Fruit fly (Drosophila melanogaster) whole organism, embryonic: ENCODE results near the gene CG42404.
A peak's percentile ranks its signal among the peaks of the same experiment; 100 is the strongest.

Experiments used
- B-H2 ChIP-seq: fragments of 200-800 bp; sonication (Bioruptor generic); optimal IDR thresholded peaks from 2 replicates; lab custom pipeline; 2018; ENCODE audit warnings: missing biosample characterization, mild to moderate bottlenecking, missing genetic modification characterization
- CG10366 ChIP-seq: fragments of 200-800 bp; sonication (Bioruptor generic); IDR thresholded peaks from 2 replicates; pipeline ENCODE4 v1.3.6; 2022; ENCODE audit warnings: missing biosample characterization, missing genetic modification characterization
- CG10431 ChIP-seq: fragments of 200-800 bp; sonication (Bioruptor generic); optimal IDR thresholded peaks from 3 replicates; lab custom pipeline; 2018; ENCODE audit warnings: missing biosample characterization, mild to moderate bottlenecking, missing genetic modification characterization
- CG10462 ChIP-seq: fragments of 200-800 bp; sonication (Bioruptor generic); optimal IDR thresholded peaks from 2 replicates; lab custom pipeline; 2016; ENCODE audit warnings: missing biosample characterization, missing genetic modification characterization
- CG11085 ChIP-seq: fragments of 200-800 bp; sonication (Bioruptor generic); IDR thresholded peaks from 2 replicates; pipeline ENCODE4 v1.3.6; 2022; ENCODE audit warnings: missing biosample characterization, missing genetic modification characterization
- CG11696 ChIP-seq: fragments of 200-800 bp; sonication (Bioruptor generic); IDR thresholded peaks from 2 replicates; pipeline ENCODE4 v1.3.6; 2022; ENCODE audit warnings: missing biosample characterization, missing genetic modification characterization
- CG1233 ChIP-seq: fragments of 200-800 bp; sonication (Bioruptor generic); optimal IDR thresholded peaks from 4 replicates; lab custom pipeline; 2018; ENCODE audit warnings: missing biosample characterization, mild to moderate bottlenecking, missing genetic modification characterization
- CG17328 ChIP-seq: fragments of 200-800 bp; sonication (Bioruptor generic); IDR thresholded peaks from 2 replicates; pipeline ENCODE4 v1.3.6; 2022; ENCODE audit warnings: missing biosample characterization, missing genetic modification characterization
- CG17802 ChIP-seq: fragments of 200-800 bp; sonication (Bioruptor generic); optimal IDR thresholded peaks from 2 replicates; lab custom pipeline; 2018; ENCODE audit warnings: missing biosample characterization, mild to moderate bottlenecking, missing genetic modification characterization, moderate library complexity
- CG1792 ChIP-seq: fragments of 200-800 bp; sonication (Bioruptor generic); optimal IDR thresholded peaks from 2 replicates; lab custom pipeline; 2016; ENCODE audit warnings: missing biosample characterization, missing genetic modification characterization
- CG2116 ChIP-seq: fragments of 200-800 bp; sonication (Bioruptor generic); optimal IDR thresholded peaks from 3 replicates; lab custom pipeline; 2018; ENCODE audit warnings: missing biosample characterization, mild to moderate bottlenecking, missing genetic modification characterization
- CG2712 ChIP-seq: fragments of 200-800 bp; optimal IDR thresholded peaks from 3 replicates; lab custom pipeline; 2019; ENCODE audit warnings: missing biosample characterization, mild to moderate bottlenecking, missing genetic modification characterization, moderate library complexity
- CG33557 ChIP-seq: fragments of 200-800 bp; sonication (Bioruptor generic); optimal IDR thresholded peaks from 2 replicates; lab custom pipeline; 2019; ENCODE audit warnings: missing biosample characterization, mild to moderate bottlenecking, missing genetic modification characterization, moderate library complexity
- CG4282 ChIP-seq: fragments of 200-800 bp; sonication (Bioruptor generic); optimal IDR thresholded peaks from 2 replicates; lab custom pipeline; 2016; ENCODE audit warnings: missing biosample characterization, missing genetic modification characterization
- CG4360 ChIP-seq: fragments of 200-800 bp; sonication (Bioruptor generic); IDR thresholded peaks from 2 replicates; pipeline ENCODE4 v1.3.6; 2022; ENCODE audit warnings: missing biosample characterization, missing genetic modification characterization
- CG5245 ChIP-seq: fragments of 200-800 bp; sonication (Bioruptor generic); optimal IDR thresholded peaks from 3 replicates; lab custom pipeline; 2016; ENCODE audit warnings: missing biosample characterization, missing genetic modification characterization
- CG6683 ChIP-seq: fragments of 200-800 bp; sonication (Bioruptor generic); optimal IDR thresholded peaks from 2 replicates; lab custom pipeline; 2017; ENCODE audit warnings: missing biosample characterization, mild to moderate bottlenecking, missing genetic modification characterization, missing genetic modification reagents
- CG6813 ChIP-seq: fragments of 200-800 bp; sonication (Bioruptor generic); optimal IDR thresholded peaks from 2 replicates; lab custom pipeline; 2017; ENCODE audit warnings: missing biosample characterization, missing genetic modification characterization, mild to moderate bottlenecking, moderate library complexity, missing genetic modification reagents
- CG7745 ChIP-seq: fragments of 200-800 bp; sonication (Bioruptor generic); optimal IDR thresholded peaks from 2 replicates; lab custom pipeline; 2018; ENCODE audit warnings: missing biosample characterization, mild to moderate bottlenecking, missing genetic modification characterization, moderate library complexity
- CG7928 ChIP-seq: fragments of 200-800 bp; sonication (Bioruptor generic); optimal IDR thresholded peaks from 2 replicates; lab custom pipeline; 2017; ENCODE audit warnings: missing biosample characterization, mild to moderate bottlenecking, missing genetic modification characterization
- CG8359 ChIP-seq: fragments of 200-800 bp; sonication (Bioruptor generic); optimal IDR thresholded peaks from 2 replicates; lab custom pipeline; 2017; ENCODE audit warnings: missing biosample characterization, mild to moderate bottlenecking, missing genetic modification characterization, borderline replicate concordance
- Doc3 ChIP-seq: fragments of 200-800 bp; sonication (Bioruptor generic); IDR thresholded peaks from 3 replicates; pipeline ENCODE4 v1.3.6; 2022; ENCODE audit warnings: missing biosample characterization, missing genetic modification characterization; ENCODE audit not compliant: partially characterized antibody
- GATAe ChIP-seq: fragments of 200-800 bp; sonication (Bioruptor generic); conservative IDR thresholded peaks from 2 replicates; pipeline ENCODE4 v1.3.6; 2022; ENCODE audit warnings: missing biosample characterization, missing genetic modification characterization
- HLH54F ChIP-seq: fragments of 200-800 bp; sonication (Bioruptor generic); optimal IDR thresholded peaks from 3 replicates; lab custom pipeline; 2016; ENCODE audit warnings: missing biosample characterization, missing genetic modification characterization
- MTF-1 ChIP-seq: fragments of 200-800 bp; sonication (Bioruptor generic); optimal IDR thresholded peaks from 2 replicates; lab custom pipeline; 2018; ENCODE audit warnings: missing biosample characterization, mild to moderate bottlenecking, missing genetic modification characterization, borderline replicate concordance
- Meics ChIP-seq: fragments of 200-800 bp; sonication (Bioruptor generic); optimal IDR thresholded peaks from 2 replicates; lab custom pipeline; 2017; ENCODE audit warnings: missing biosample characterization, mild to moderate bottlenecking, missing genetic modification characterization
- TFAM ChIP-seq: fragments of 200-800 bp; sonication (Bioruptor generic); optimal IDR thresholded peaks from 2 replicates; lab custom pipeline; 2017; ENCODE audit warnings: missing biosample characterization, missing genetic modification characterization, inconsistent platforms
- Taf1 ChIP-seq: fragments of 200-800 bp; sonication (Bioruptor generic); IDR thresholded peaks from 2 replicates; pipeline ENCODE4 v1.3.6; 2022; ENCODE audit warnings: missing biosample characterization, missing genetic modification characterization
- Tbp ChIP-seq: fragments of >200 bp; optimal IDR thresholded peaks from 2 replicates; lab custom pipeline; 2018; ENCODE audit warnings: missing biosample characterization, missing genetic modification characterization
- Trl ChIP-seq, 3 experiments: fragments of >200 bp in 2 of 3; fragments of 200-800 bp in 1 of 3; sonication (Bioruptor generic) in 1 of 3; optimal IDR thresholded peaks; 2 replicates in 1 of 3; 3 replicates in 2 of 3; lab custom pipeline; 2016 to 2017; ENCODE audit warnings: missing biosample characterization in 1 of 3, missing genetic modification characterization in 1 of 3
- Xbp1 ChIP-seq: fragments of 200-800 bp; sonication (Bioruptor generic); optimal IDR thresholded peaks from 3 replicates; lab custom pipeline; 2016; ENCODE audit warnings: missing biosample characterization, mild to moderate bottlenecking, missing genetic modification characterization
- al ChIP-seq: fragments of 200-800 bp; sonication (Bioruptor generic); IDR thresholded peaks from 2 replicates; pipeline ENCODE4 v1.3.6; 2022; ENCODE audit warnings: missing biosample characterization, missing genetic modification characterization
- bowl ChIP-seq: fragments of 200-800 bp; sonication (Bioruptor generic); IDR thresholded peaks from 2 replicates; pipeline ENCODE4 v1.3.6; 2022; ENCODE audit warnings: missing biosample characterization, missing genetic modification characterization
- dysf ChIP-seq: fragments of 200-800 bp; sonication (Bioruptor generic); IDR thresholded peaks from 3 replicates; pipeline ENCODE4 v1.3.6; 2022; ENCODE audit warnings: missing biosample characterization, missing genetic modification characterization
- eve ChIP-seq, 2 experiments: fragments of >200 bp; optimal IDR thresholded peaks; 2 replicates each; lab custom pipeline; 2017; ENCODE audit warnings: missing biosample characterization in 2 of 2, missing genetic modification characterization in 2 of 2
- hth ChIP-seq: fragments of >200 bp; optimal IDR thresholded peaks from 2 replicates; lab custom pipeline; 2017; ENCODE audit warnings: inconsistent platforms
- ind ChIP-seq: fragments of 200-800 bp; sonication (Bioruptor generic); optimal IDR thresholded peaks from 3 replicates; lab custom pipeline; 2016; ENCODE audit warnings: missing biosample characterization, missing genetic modification characterization
- insv ChIP-seq, 2 experiments: fragments of 200-800 bp; sonication (Bioruptor generic); optimal IDR thresholded peaks; 3 replicates each; lab custom pipeline; 2016 to 2018; ENCODE audit warnings: missing biosample characterization in 2 of 2, missing genetic modification characterization in 2 of 2
- jumu ChIP-seq: fragments of 200-800 bp; sonication (Bioruptor generic); optimal IDR thresholded peaks from 3 replicates; lab custom pipeline; 2016; ENCODE audit warnings: missing biosample characterization, missing genetic modification characterization
- kay ChIP-seq: fragments of 200-800 bp; sonication (Bioruptor generic); optimal IDR thresholded peaks from 2 replicates; lab custom pipeline; 2016; ENCODE audit warnings: missing biosample characterization, missing genetic modification characterization
- klu ChIP-seq: fragments of 200-800 bp; sonication (Bioruptor generic); IDR thresholded peaks from 2 replicates; pipeline ENCODE4 v1.3.6; 2022; ENCODE audit warnings: missing biosample characterization, missing genetic modification characterization
- knrl ChIP-seq: fragments of 200-800 bp; sonication (Bioruptor generic); IDR thresholded peaks from 3 replicates; pipeline ENCODE4 v1.3.6; 2022; ENCODE audit warnings: missing biosample characterization, missing genetic modification characterization; ENCODE audit not compliant: partially characterized antibody
- lov ChIP-seq, 2 experiments: fragments of 200-800 bp in 1 of 2; fragments of >200 bp in 1 of 2; sonication (Bioruptor generic) in 1 of 2; IDR thresholded peaks in 1 of 2; optimal IDR thresholded peaks in 1 of 2; 2 replicates in 1 of 2; 3 replicates in 1 of 2; pipeline versions ENCODE4 v1.3.6 to Lab custom; 2017 to 2022; ENCODE audit warnings: missing biosample characterization in 1 of 2, missing genetic modification characterization in 1 of 2
- nau ChIP-seq: fragments of 200-800 bp; sonication (Bioruptor generic); optimal IDR thresholded peaks from 3 replicates; lab custom pipeline; 2017; ENCODE audit warnings: missing biosample characterization, mild to moderate bottlenecking, missing genetic modification characterization, missing genetic modification reagents
- pb ChIP-seq: fragments of 200-800 bp; sonication (Bioruptor generic); optimal IDR thresholded peaks from 3 replicates; lab custom pipeline; 2016; ENCODE audit warnings: missing biosample characterization, missing genetic modification characterization
- pita ChIP-seq: fragments of 200-800 bp; sonication (Bioruptor generic); optimal IDR thresholded peaks from 2 replicates; lab custom pipeline; 2017; ENCODE audit warnings: missing biosample characterization, mild to moderate bottlenecking, missing genetic modification characterization
- tio ChIP-seq: fragments of 200-800 bp; sonication (Bioruptor generic); optimal IDR thresholded peaks from 2 replicates; lab custom pipeline; 2017; ENCODE audit warnings: missing biosample characterization, missing genetic modification characterization, inconsistent platforms
- zfh2 ChIP-seq: fragments of 200-800 bp; sonication (Bioruptor generic); optimal IDR thresholded peaks from 2 replicates; lab custom pipeline; 2016; ENCODE audit warnings: missing biosample characterization, missing genetic modification characterization

CG42404 gene

dm6 chr3R:15208712-15209499, 41.0 kb upstream of the CG42404 start, which contains the start of the genes Spn88Eb and Mau2 (continued):
- TF ChIP-seq CG1792 (GFP tag; lab: Kevin White, UChicago): no peak
- no peak for TF ChIP-seq bowl (GFP tag; lab: Robert Waterston, UW)
- TF ChIP-seq CG2116 (GFP tag; lab: Kevin White, UChicago): peak; percentile 58
- TF ChIP-seq zfh2 (GFP tag; lab: Kevin White, UChicago): peak; percentile 77
- peak; percentile 98 for TF ChIP-seq CG17802 (tag; lab: Kevin White, UChicago)
- TF ChIP-seq lov (optimal IDR thresholded peaks at IDR 0.05; lab: Kevin White, UChicago): no peak
- TF ChIP-seq lov (GFP tag; IDR thresholded peaks at IDR 0.05; lab: Robert Waterston, UW): 0 out of 3 replicates have a peak, but pooled peaks have one; percentile 18
- TF ChIP-seq insv (GFP tag; optimal IDR thresholded peaks at IDR 0.05; lab: Kevin White, UChicago): peak in 1 of 2 experiments; percentile 64
- TF ChIP-seq kay (GFP tag; lab: Kevin White, UChicago): peak; percentile 60
- TF ChIP-seq CG11696 (GFP tag; lab: Robert Waterston, UW): no peak
- peak; percentile 55; the same call in 2 of the 3 replicates for TF ChIP-seq Doc3
- TF ChIP-seq dysf (GFP tag; lab: Robert Waterston, UW): peak; percentile 80
- peak; percentile 4 for TF ChIP-seq MTF-1
- TF ChIP-seq HLH54F (GFP tag; lab: Kevin White, UChicago): peak; percentile 64
- no peak for TF ChIP-seq CG8359
- TF ChIP-seq Xbp1: peak; percentile 75
- peak; percentile 43 for TF ChIP-seq CG1233 (GFP tag; lab: Kevin White, UChicago)
- no peak for TF ChIP-seq CG4360 (GFP tag; lab: Robert Waterston, UW)
- peak; percentile 87 for TF ChIP-seq B-H2 (GFP tag; lab: Kevin White, UChicago)
- TF ChIP-seq knrl (GFP tag; lab: Robert Waterston, UW): peak; percentile 82
- peak; percentile 69 for TF ChIP-seq klu
- peak; percentile 74 for TF ChIP-seq CG10366 (GFP tag; lab: Robert Waterston, UW)
- peak; percentile 52 for TF ChIP-seq CG4282 (GFP tag; lab: Kevin White, UChicago)
- peak; percentile 77 for TF ChIP-seq ind (GFP tag; lab: Kevin White, UChicago)
- no peak for TF ChIP-seq tio (GFP tag; lab: Kevin White, UChicago)
- peak; percentile 53 for TF ChIP-seq CG17328
- peak; percentile 17 for TF ChIP-seq CG7928 (GFP tag; lab: Kevin White, UChicago)
- no peak for TF ChIP-seq nau
- TF ChIP-seq TFAM: no peak
- peak; percentile 76 for TF ChIP-seq CG11085 (GFP tag; lab: Robert Waterston, UW)
- peak; percentile 55 for TF ChIP-seq CG5245 (GFP tag; lab: Kevin White, UChicago)
- TF ChIP-seq Meics (GFP tag; lab: Kevin White, UChicago): peak; percentile 64
- TF ChIP-seq al: peak; percentile 70
- no peak; the same call in 1 of the 2 replicates for TF ChIP-seq GATAe (GFP tag; lab: Robert Waterston, UW)
- TF ChIP-seq jumu (GFP tag; lab: Kevin White, UChicago): peak; percentile 76
- TF ChIP-seq CG33557 (GFP tag; lab: Kevin White, UChicago): peak; percentile 29
- TF ChIP-seq CG10431: no peak
- no peak for TF ChIP-seq hth (lab: Kevin White, UChicago)
- TF ChIP-seq CG7745 (tag; lab: Kevin White, UChicago): no peak
- TF ChIP-seq Taf1 (GFP tag; lab: Robert Waterston, UW): no peak; the same call in 1 of the 2 replicates
- TF ChIP-seq pb: no peak
- TF ChIP-seq Tbp (GFP tag; lab: Kevin White, UChicago): no peak
- TF ChIP-seq CG2712 (tag; lab: Kevin White, UChicago): peak; percentile 90
- no peak for TF ChIP-seq CG10462 (GFP tag; lab: Kevin White, UChicago)
- peak; percentile 23 for TF ChIP-seq CG6683 (GFP tag; lab: Kevin White, UChicago)
- TF ChIP-seq CG6813: no peak
- TF ChIP-seq eve (GFP tag; optimal IDR thresholded peaks at IDR 0.05; lab: Kevin White, UChicago): no peak
- no peak for TF ChIP-seq pita (GFP tag; lab: Kevin White, UChicago)
- TF ChIP-seq Trl (optimal IDR thresholded peaks at IDR 0.05; lab: Kevin White, UChicago): no peak
- TF ChIP-seq Trl (GFP tag; optimal IDR thresholded peaks at IDR 0.05; lab: Kevin White, UChicago): peak; percentile 70
